Fruit fly (Drosophila melanogaster) whole organism, adult: ENCODE results near the gene CG31823.

Source experiments
- CG7045 ChIP-seq: fragments of 200-800 bp; sonication (Bioruptor generic); optimal IDR thresholded peaks from 2 replicates; lab custom pipeline; 2017; ENCODE audit warnings: missing biosample characterization, mild to moderate bottlenecking, missing genetic modification characterization
- cnc ChIP-seq, 2 experiments: fragments of >200 bp; optimal IDR thresholded peaks; 2 replicates each; lab custom pipeline; 2017
- ovo ChIP-seq: fragments of 200-800 bp; sonication (Bioruptor generic); optimal IDR thresholded peaks from 2 replicates; lab custom pipeline; 2016; ENCODE audit warnings: missing biosample characterization, missing genetic modification characterization

- TF ChIP-seq cnc (optimal IDR thresholded peaks at IDR 0.05; lab: Kevin White, UChicago) (no peak), ovo (GFP tag; lab: Kevin White, UChicago) (no peak), CG7045 (no peak)
Measured at dm6 chr2L:15886187-15886586, 14.1 kb downstream of the CG31823 start.
